Fruit fly (Drosophila melanogaster) whole organism, prepupa: ENCODE measurements around the gene bor.

ENCODE experiments used
- Blimp-1 ChIP-seq: fragments of 200-800 bp; sonication (Bioruptor generic); optimal IDR thresholded peaks from 3 replicates; lab custom pipeline; 2017; ENCODE audit warnings: missing biosample characterization, missing genetic modification characterization, mild to moderate bottlenecking, moderate library complexity, missing genetic modification reagents
- CG10631 ChIP-seq: fragments of 200-800 bp; sonication (Bioruptor generic); optimal IDR thresholded peaks from 2 replicates; lab custom pipeline; 2016; ENCODE audit warnings: missing biosample characterization, missing genetic modification characterization
- CG10669 ChIP-seq: fragments of 200-800 bp; sonication (Bioruptor generic); optimal IDR thresholded peaks from 3 replicates; lab custom pipeline; 2018; ENCODE audit warnings: missing biosample characterization, mild to moderate bottlenecking, missing genetic modification characterization, moderate library complexity
- CG11902 ChIP-seq: fragments of 200-800 bp; sonication (Bioruptor generic); optimal IDR thresholded peaks from 3 replicates; lab custom pipeline; 2016; ENCODE audit warnings: missing biosample characterization, missing genetic modification characterization
- CG1621 ChIP-seq: fragments of 200-800 bp; sonication (Bioruptor generic); optimal IDR thresholded peaks from 3 replicates; lab custom pipeline; 2018; ENCODE audit warnings: missing biosample characterization, mild to moderate bottlenecking, missing genetic modification characterization
- CG16779 ChIP-seq: fragments of 200-800 bp; sonication (Bioruptor generic); optimal IDR thresholded peaks from 3 replicates; lab custom pipeline; 2017; ENCODE audit warnings: missing biosample characterization, mild to moderate bottlenecking, missing genetic modification characterization
- CG31627 ChIP-seq: fragments of 200-800 bp; sonication (Bioruptor generic); optimal IDR thresholded peaks from 3 replicates; lab custom pipeline; 2016; ENCODE audit warnings: missing biosample characterization, missing genetic modification characterization
- CG32006 ChIP-seq: fragments of 200-800 bp; sonication (Bioruptor generic); optimal IDR thresholded peaks from 3 replicates; lab custom pipeline; 2017; ENCODE audit warnings: missing biosample characterization, mild to moderate bottlenecking, missing genetic modification characterization
- CG34406 ChIP-seq: fragments of 200-800 bp; sonication (Bioruptor generic); optimal IDR thresholded peaks from 3 replicates; lab custom pipeline; 2016; ENCODE audit warnings: missing biosample characterization, missing genetic modification characterization
- CG3919 ChIP-seq: fragments of 200-800 bp; sonication (Bioruptor generic); optimal IDR thresholded peaks from 3 replicates; lab custom pipeline; 2016; ENCODE audit warnings: missing biosample characterization, missing genetic modification characterization
- CG4318 ChIP-seq: fragments of 200-800 bp; sonication (Bioruptor generic); optimal IDR thresholded peaks from 3 replicates; lab custom pipeline; 2017; ENCODE audit warnings: missing biosample characterization, mild to moderate bottlenecking, missing genetic modification characterization
- CG6163 ChIP-seq: fragments of 200-800 bp; sonication (Bioruptor generic); IDR thresholded peaks from 3 replicates; pipeline ENCODE4 v1.3.6; 2022; ENCODE audit warnings: missing biosample characterization, missing genetic modification characterization
- CG6276 ChIP-seq: fragments of 200-800 bp; sonication (Bioruptor generic); optimal IDR thresholded peaks from 2 replicates; lab custom pipeline; 2017; ENCODE audit warnings: missing biosample characterization, mild to moderate bottlenecking, missing genetic modification characterization
- CG6792 ChIP-seq: fragments of 200-800 bp; sonication (Bioruptor generic); optimal IDR thresholded peaks from 3 replicates; lab custom pipeline; 2016; ENCODE audit warnings: missing biosample characterization, missing genetic modification characterization
- CG6808 ChIP-seq: fragments of 200-800 bp; sonication (Bioruptor generic); optimal IDR thresholded peaks from 3 replicates; lab custom pipeline; 2017; ENCODE audit warnings: missing biosample characterization, missing genetic modification characterization, mild to moderate bottlenecking, moderate library complexity, missing genetic modification reagents
- CG6854 ChIP-seq: fragments of 200-800 bp; sonication (Bioruptor generic); optimal IDR thresholded peaks from 2 replicates; lab custom pipeline; 2017; ENCODE audit warnings: missing biosample characterization, mild to moderate bottlenecking, missing genetic modification characterization
- CG8119 ChIP-seq: fragments of 200-800 bp; sonication (Bioruptor generic); IDR thresholded peaks from 3 replicates; pipeline ENCODE4 v1.3.6; 2022; ENCODE audit warnings: missing biosample characterization, missing genetic modification characterization
- CG8319 ChIP-seq: fragments of 200-800 bp; sonication (Bioruptor generic); optimal IDR thresholded peaks from 3 replicates; lab custom pipeline; 2016; ENCODE audit warnings: missing biosample characterization, missing genetic modification characterization
- CG8632 ChIP-seq: fragments of 200-800 bp; sonication (Bioruptor generic); optimal IDR thresholded peaks from 3 replicates; lab custom pipeline; 2016; ENCODE audit warnings: missing biosample characterization, missing genetic modification characterization
- CG9139 ChIP-seq: fragments of 200-800 bp; sonication (Bioruptor generic); optimal IDR thresholded peaks from 3 replicates; lab custom pipeline; 2017; ENCODE audit warnings: missing biosample characterization, mild to moderate bottlenecking, missing genetic modification characterization
- Eip75B ChIP-seq: fragments of 200-800 bp; sonication (Bioruptor generic); optimal IDR thresholded peaks from 3 replicates; lab custom pipeline; 2016; ENCODE audit warnings: missing biosample characterization, missing genetic modification characterization
- Eip78C ChIP-seq: fragments of 200-800 bp; sonication (Bioruptor generic); peaks from one replicate; lab custom pipeline; 2016; ENCODE audit warnings: missing biosample characterization, missing genetic modification characterization
- Eip93F ChIP-seq: fragments of 200-800 bp; sonication (Bioruptor generic); optimal IDR thresholded peaks from 2 replicates; lab custom pipeline; 2016; ENCODE audit warnings: missing biosample characterization, mild to moderate bottlenecking, missing genetic modification characterization
- Ets96B ChIP-seq: fragments of 200-800 bp; optimal IDR thresholded peaks from 2 replicates; lab custom pipeline; 2019; ENCODE audit warnings: missing biosample characterization, mild to moderate bottlenecking, missing genetic modification characterization, moderate library complexity
- Hr38 ChIP-seq: sonication (Bioruptor generic); optimal IDR thresholded peaks from 2 replicates; lab custom pipeline; 2016; ENCODE audit warnings: missing biosample characterization, missing genetic modification characterization
- Met ChIP-seq: fragments of 200-800 bp; sonication (Bioruptor generic); optimal IDR thresholded peaks from 3 replicates; lab custom pipeline; 2016; ENCODE audit warnings: missing biosample characterization, missing genetic modification characterization
- OdsH ChIP-seq: fragments of 200-800 bp; sonication (Bioruptor generic); optimal IDR thresholded peaks from 3 replicates; lab custom pipeline; 2016; ENCODE audit warnings: missing biosample characterization, missing genetic modification characterization
- Sox102F ChIP-seq: fragments of 200-800 bp; sonication (Bioruptor generic); optimal IDR thresholded peaks from 2 replicates; lab custom pipeline; 2016; ENCODE audit warnings: missing biosample characterization, mild to moderate bottlenecking, missing genetic modification characterization
- Sox14 ChIP-seq: fragments of 200-800 bp; sonication (Bioruptor generic); optimal IDR thresholded peaks from 3 replicates; lab custom pipeline; 2016; ENCODE audit warnings: missing biosample characterization, missing genetic modification characterization
- Sox15 ChIP-seq: fragments of 200-800 bp; sonication (Bioruptor generic); optimal IDR thresholded peaks from 3 replicates; lab custom pipeline; 2016; ENCODE audit warnings: missing biosample characterization, missing genetic modification characterization
- dsx ChIP-seq: fragments of 200-800 bp; optimal IDR thresholded peaks from 3 replicates; lab custom pipeline; 2019; ENCODE audit warnings: missing biosample characterization, mild to moderate bottlenecking, missing genetic modification characterization, moderate library complexity; ENCODE audit not compliant: poor library complexity, severe bottlenecking
- eg ChIP-seq: fragments of 200-800 bp; sonication (Bioruptor generic); IDR thresholded peaks from 3 replicates; pipeline ENCODE4 v1.3.6; 2022; ENCODE audit warnings: missing biosample characterization, missing genetic modification characterization
- esn ChIP-seq: fragments of 200-800 bp; sonication (Bioruptor generic); optimal IDR thresholded peaks from 2 replicates; lab custom pipeline; 2016; ENCODE audit warnings: missing biosample characterization, mild to moderate bottlenecking, missing genetic modification characterization, moderate library complexity
- fd59A ChIP-seq: fragments of 200-800 bp; sonication (Bioruptor generic); optimal IDR thresholded peaks from 2 replicates; lab custom pipeline; 2017; ENCODE audit warnings: missing biosample characterization, mild to moderate bottlenecking, missing genetic modification characterization, missing genetic modification reagents
- fd85E ChIP-seq: fragments of 200-800 bp; sonication (Bioruptor generic); optimal IDR thresholded peaks from 3 replicates; lab custom pipeline; 2016; ENCODE audit warnings: missing biosample characterization, missing genetic modification characterization
- fkh ChIP-seq: fragments of 200-800 bp; sonication (Bioruptor generic); optimal IDR thresholded peaks from 3 replicates; lab custom pipeline; 2017; ENCODE audit warnings: missing biosample characterization, mild to moderate bottlenecking, missing genetic modification characterization, moderate library complexity
- net ChIP-seq: fragments of 200-800 bp; sonication (Bioruptor generic); optimal IDR thresholded peaks from 3 replicates; lab custom pipeline; 2016; ENCODE audit warnings: missing biosample characterization, missing genetic modification characterization
- pdm3 ChIP-seq: fragments of 200-800 bp; sonication (Bioruptor generic); optimal IDR thresholded peaks from 3 replicates; lab custom pipeline; 2016; ENCODE audit warnings: missing biosample characterization, missing genetic modification characterization
- svp ChIP-seq: fragments of 200-800 bp; sonication (Bioruptor generic); peaks from one replicate; lab custom pipeline; 2016; ENCODE audit warnings: missing biosample characterization, missing genetic modification characterization
- topi ChIP-seq: fragments of 200-800 bp; sonication (Bioruptor generic); optimal IDR thresholded peaks from 3 replicates; lab custom pipeline; 2016; ENCODE audit warnings: missing biosample characterization, missing genetic modification characterization
- vri ChIP-seq: fragments of 200-800 bp; sonication (Bioruptor generic); optimal IDR thresholded peaks from 3 replicates; lab custom pipeline; 2016; ENCODE audit warnings: missing biosample characterization, mild to moderate bottlenecking, missing genetic modification characterization

Gene bor

dm6 chr3R:16214474-16215318 is 49.2 kb downstream of the bor start (continued):
- TF ChIP-seq CG32006 (GFP tag; lab: Kevin White, UChicago): peak; percentile 59
- no peak for TF ChIP-seq fd59A (GFP tag; lab: Kevin White, UChicago)
- peak; percentile 27 for TF ChIP-seq Ets96B (tag; lab: Kevin White, UChicago)
- peak; percentile 4 for TF ChIP-seq Sox102F (GFP tag; lab: Kevin White, UChicago)
- no peak for TF ChIP-seq CG9139 (GFP tag; lab: Kevin White, UChicago)
- TF ChIP-seq Hr38 (GFP tag; lab: Kevin White, UChicago): no peak
- TF ChIP-seq CG8119 (GFP tag; lab: Robert Waterston, UW): no peak
- no peak for TF ChIP-seq CG8632 (GFP tag; lab: Kevin White, UChicago)
- TF ChIP-seq Sox14 (GFP tag; lab: Kevin White, UChicago): peak; percentile 5
- peak; percentile 24 for TF ChIP-seq Met
- peak; percentile 83 for TF ChIP-seq Eip78C (GFP tag; lab: Kevin White, UChicago)

- TF ChIP-seq OdsH (peak; percentile 32), esn (GFP tag; lab: Kevin White, UChicago) (no peak), CG3919 (GFP tag; lab: Kevin White, UChicago) (no peak), CG4318 (GFP tag; lab: Kevin White, UChicago) (peak; percentile 32), Eip78C (GFP tag; lab: Kevin White, UChicago) (peak; percentile 66), CG6854 (peak; percentile 36), topi (no peak), svp (GFP tag; lab: Kevin White, UChicago) (peak; percentile 36), Ets96B (tag; lab: Kevin White, UChicago) (peak; percentile 30), CG32006 (GFP tag; lab: Kevin White, UChicago) (peak; percentile 45)
Observed at dm6 chr3R:16213792-16214473, 50.0 kb downstream of the bor start.

- TF ChIP-seq CG6854: no peak
- TF ChIP-seq CG16779: peak; percentile 49
- TF ChIP-seq CG31627 (GFP tag; lab: Kevin White, UChicago): no peak
- TF ChIP-seq pdm3: peak; percentile 5
- no peak; the same call in 2 of the 3 replicates for TF ChIP-seq CG6163 (GFP tag; lab: Robert Waterston, UW)
- TF ChIP-seq fd85E (GFP tag; lab: Kevin White, UChicago): no peak
- TF ChIP-seq CG6792: peak; percentile 41
- no peak for TF ChIP-seq CG8319
- TF ChIP-seq CG10631: peak; percentile 59
- no peak for TF ChIP-seq fkh (GFP tag; lab: Kevin White, UChicago)
- TF ChIP-seq CG6808: peak; percentile 78
- TF ChIP-seq eg (GFP tag; lab: Robert Waterston, UW): 0 out of 3 replicates have a peak, but pooled peaks have one; percentile 7
- TF ChIP-seq CG1621: no peak
- no peak for TF ChIP-seq Sox15
- TF ChIP-seq Eip75B (GFP tag; lab: Kevin White, UChicago): peak; percentile 62
- TF ChIP-seq Blimp-1 (GFP tag; lab: Kevin White, UChicago): no peak
- peak; percentile 13 for TF ChIP-seq dsx (GFP tag; lab: Kevin White, UChicago)
- peak; percentile 70 for TF ChIP-seq CG10669 (GFP tag; lab: Kevin White, UChicago)
- peak; percentile 68 for TF ChIP-seq Met
- TF ChIP-seq CG6276 (GFP tag; lab: Kevin White, UChicago): no peak
- no peak for TF ChIP-seq CG4318 (GFP tag; lab: Kevin White, UChicago)
- TF ChIP-seq vri (GFP tag; lab: Kevin White, UChicago): no peak
- TF ChIP-seq CG11902: peak; percentile 37
- peak; percentile 49 for TF ChIP-seq CG32006 (GFP tag; lab: Kevin White, UChicago)
- no peak for TF ChIP-seq Sox102F (GFP tag; lab: Kevin White, UChicago)
- peak; percentile 71 for TF ChIP-seq CG3919 (GFP tag; lab: Kevin White, UChicago)
- no peak for TF ChIP-seq Eip93F (GFP tag; lab: Kevin White, UChicago)
- TF ChIP-seq Hr38 (GFP tag; lab: Kevin White, UChicago): no peak
- peak; percentile 31 for TF ChIP-seq net
- peak; percentile 52 for TF ChIP-seq esn (GFP tag; lab: Kevin White, UChicago)
- no peak for TF ChIP-seq CG9139 (GFP tag; lab: Kevin White, UChicago)
- TF ChIP-seq CG8632 (GFP tag; lab: Kevin White, UChicago): peak; percentile 11
- TF ChIP-seq CG34406 (GFP tag; lab: Kevin White, UChicago): peak; percentile 27
Observed at dm6 chr3R:16212859-16213708, 50.8 kb downstream of the bor start.
